Worm (Caenorhabditis elegans): ENCODE data around the gene fipr-19.
A peak's percentile ranks its signal among the peaks of the same experiment; 100 is the strongest.

Gene fipr-19

ce11 chrIII:7494850-7495314 lies 36.1 kb upstream of the fipr-19 start (continued):
- TF ChIP-seq F37B4.10 (GFP tag; IDR thresholded peaks at IDR 0.05) (no peak), tlf-1 (GFP tag; optimal IDR thresholded peaks at IDR 0.05) (peak; percentile 73), mxl-1 (tag; optimal IDR thresholded peaks at IDR 0.05) (no peak), dpff-1 (tag; optimal IDR thresholded peaks at IDR 0.05) (peak; percentile 87), lin-40 (tag; optimal IDR thresholded peaks at IDR 0.05) (peak; percentile 14), ceh-58 (GFP tag; IDR thresholded peaks at IDR 0.05) (peak; percentile 90; the same call in 1 of the 2 replicates), sptf-2 (GFP tag; optimal IDR thresholded peaks at IDR 0.05) (no peak), nhr-120 (GFP tag; IDR thresholded peaks at IDR 0.05) (no peak), F55B11.4 (tag; optimal IDR thresholded peaks at IDR 0.05; ENCODE audit: borderline replicate concordance, insufficient read depth) (no peak), cebp-2 (GFP tag; IDR thresholded peaks at IDR 0.05) (peak; percentile 53; the same call in 1 of the 2 replicates), sea-2 (GFP tag; IDR thresholded peaks at IDR 0.05) (no peak), ceh-40 (GFP tag; IDR thresholded peaks at IDR 0.05) (0 out of 2 replicates have a peak, but pooled peaks have one; percentile 38), efl-1 (GFP tag; optimal IDR thresholded peaks at IDR 0.05) (no peak), lsy-27 (tag; optimal IDR thresholded peaks at IDR 0.05; ENCODE audit: borderline replicate concordance, insufficient read depth) (no peak), sdz-38 (tag; optimal IDR thresholded peaks at IDR 0.05) (no peak), aptf-2 (GFP tag; conservative IDR thresholded peaks at IDR 0.05) (no peak), F52B5.7 (tag; optimal IDR thresholded peaks at IDR 0.05) (peak; percentile 89), tbp1 (GFP tag; optimal IDR thresholded peaks at IDR 0.05) (peak; percentile 43), chd-7 (tag; optimal IDR thresholded peaks at IDR 0.05) (peak; percentile 90), Y53F4B.3 (GFP tag; IDR thresholded peaks at IDR 0.05) (no peak), nhr-27 (tag; optimal IDR thresholded peaks at IDR 0.05) (peak; percentile 81), F57C9.4 (tag; optimal IDR thresholded peaks at IDR 0.05) (no peak), pha-4 (tag; optimal IDR thresholded peaks at IDR 0.05) (no peak), F10E7.11 (tag; optimal IDR thresholded peaks at IDR 0.05) (peak; percentile 89), ceh-100 (GFP tag; IDR thresholded peaks at IDR 0.05) (peak; percentile 59; the same call in 1 of the 2 replicates), egl-44 (GFP tag; IDR thresholded peaks at IDR 0.05) (no peak), attf-6 (GFP tag; IDR thresholded peaks at IDR 0.05) (peak; percentile 75), Y79H2A.3 (GFP tag; conservative IDR thresholded peaks at IDR 0.05) (peak; percentile 69; the same call in 1 of the 2 replicates), lin-35 (GFP tag; optimal IDR thresholded peaks at IDR 0.05) (peak in 2 of 3 experiments; percentile 33 to 49)

ce11 chrIII:7491931-7492330 lies 33.2 kb upstream of the fipr-19 start:
- TF ChIP-seq attf-5 (GFP tag; optimal IDR thresholded peaks at IDR 0.05) (no peak), bed-1 (GFP tag; IDR thresholded peaks at IDR 0.05) (no peak), him-1 (tag; optimal IDR thresholded peaks at IDR 0.05) (no peak)

- TF ChIP-seq ccch-3 (GFP tag; optimal IDR thresholded peaks at IDR 0.05) = no peak
Observed at ce11 chrIII:7490061-7490460, 31.3 kb upstream of the fipr-19 start.

- TF ChIP-seq ekl-4 (GFP tag; IDR thresholded peaks at IDR 0.05) (no peak), hmg-1.2 (GFP tag; IDR thresholded peaks at IDR 0.05) (peak; percentile 78)
Observed at ce11 chrIII:7489055-7489534, 30.3 kb upstream of the fipr-19 start, which contains the start of gene mup-4. Gene mup-4 (minus strand): TSS chrIII:7489105.

All from whole organism, young adult.